Fruit fly (Drosophila melanogaster): ENCODE data around the gene PolG1.

PolG1 gene

DNA sequence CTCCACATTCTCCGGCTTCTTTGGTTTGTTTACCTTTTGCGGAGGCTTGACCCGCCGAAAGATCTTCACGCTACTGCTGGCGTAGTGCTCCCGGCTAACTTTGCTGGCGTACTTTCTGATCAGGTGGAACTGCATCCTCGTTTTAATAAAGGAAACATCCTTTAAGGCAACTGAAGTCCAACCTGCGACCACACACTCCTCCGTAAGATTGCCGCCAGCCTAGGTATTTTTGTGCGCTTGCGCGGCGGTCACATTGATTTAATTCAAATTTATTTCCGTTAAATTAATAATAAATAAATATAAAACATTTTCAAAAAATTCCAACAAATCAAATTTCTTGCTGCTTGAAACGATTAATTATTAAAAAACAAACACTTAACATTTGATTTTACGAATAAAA is at the start of gene PolG1:
Gene PolG1 (minus strand): TSS at position 216 of the 400 bp plus-strand sequence.
- TF ChIP-seq kay (GFP tag; ENCODE audit: borderline replicate concordance) (no peak), Mnt (GFP tag; optimal IDR thresholded peaks at IDR 0.05) (no peak), bab1 (GFP tag; optimal IDR thresholded peaks at IDR 0.05) (no peak), CG33017 (tag; optimal IDR thresholded peaks at IDR 0.05) (no peak), toe (GFP tag; optimal IDR thresholded peaks at IDR 0.05) (no peak), pad (GFP tag; optimal IDR thresholded peaks at IDR 0.05) (no peak)

DNA sequence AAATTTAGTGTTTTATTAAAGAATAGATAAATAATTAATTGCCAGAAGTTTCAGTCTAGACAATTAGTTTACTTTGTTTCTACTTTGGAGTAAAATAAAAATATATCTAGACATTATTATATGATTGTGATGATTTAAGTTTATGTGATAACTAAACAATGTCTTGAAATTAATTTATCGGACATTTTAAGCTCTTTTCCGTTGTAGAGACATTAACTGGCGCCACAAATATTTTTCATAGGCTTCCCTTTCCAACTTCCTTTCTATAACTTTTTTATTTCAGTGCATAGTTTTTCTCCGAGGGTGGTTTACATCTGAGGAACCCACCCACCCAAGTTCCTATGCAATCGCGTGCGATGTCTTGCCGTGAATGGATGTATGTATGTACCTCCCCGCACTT is 49.1 kb upstream of the PolG1 start:
- TF ChIP-seq ovo (GFP tag; optimal IDR thresholded peaks at IDR 0.05) (no peak), CG7101 (tag; optimal IDR thresholded peaks at IDR 0.05) (no peak), bab1 (GFP tag; optimal IDR thresholded peaks at IDR 0.05) (no peak), CG7045 (GFP tag; optimal IDR thresholded peaks at IDR 0.05) (no peak), toe (GFP tag; optimal IDR thresholded peaks at IDR 0.05) (no peak), CG1620 (GFP tag; optimal IDR thresholded peaks at IDR 0.05) (no peak), CG11617 (GFP tag; optimal IDR thresholded peaks at IDR 0.05) (no peak), Mnt (GFP tag; optimal IDR thresholded peaks at IDR 0.05) (no peak), cnc (optimal IDR thresholded peaks at IDR 0.05) (no peak), tj (GFP tag; optimal IDR thresholded peaks at IDR 0.05) (no peak), Hr96 (GFP tag; optimal IDR thresholded peaks at IDR 0.05) (no peak)

DNA sequence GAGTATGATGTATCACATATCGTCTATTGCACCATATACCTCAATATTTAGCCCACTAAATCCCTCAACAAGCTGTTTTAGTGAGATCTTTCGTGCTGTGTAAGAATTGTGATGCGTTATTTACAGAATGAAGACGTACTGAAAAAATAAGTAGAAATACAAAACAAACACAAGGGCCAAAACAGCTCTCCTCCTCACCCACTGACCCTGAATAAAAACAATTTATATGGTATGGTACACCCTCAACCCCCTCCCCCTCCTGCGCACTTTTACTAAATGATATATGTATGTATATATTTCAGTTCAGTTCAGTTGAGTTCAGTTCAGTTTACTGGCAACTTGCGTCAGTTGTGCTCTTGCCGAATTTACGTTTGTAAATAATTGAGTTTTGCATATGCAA is 45.6 kb upstream of the PolG1 start:
- TF ChIP-seq ovo (GFP tag; optimal IDR thresholded peaks at IDR 0.05), result no peak
- TF ChIP-seq CG1620 (GFP tag; optimal IDR thresholded peaks at IDR 0.05), result no peak
- TF ChIP-seq kay (GFP tag; ENCODE audit: borderline replicate concordance), result peak; percentile 62
- no peak for TF ChIP-seq CG7045 (GFP tag; optimal IDR thresholded peaks at IDR 0.05)
- no peak for TF ChIP-seq cic (GFP tag; optimal IDR thresholded peaks at IDR 0.05)
- TF ChIP-seq CG7101 (tag; optimal IDR thresholded peaks at IDR 0.05), result no peak
- TF ChIP-seq bab1 (GFP tag; optimal IDR thresholded peaks at IDR 0.05), result no peak

DNA sequence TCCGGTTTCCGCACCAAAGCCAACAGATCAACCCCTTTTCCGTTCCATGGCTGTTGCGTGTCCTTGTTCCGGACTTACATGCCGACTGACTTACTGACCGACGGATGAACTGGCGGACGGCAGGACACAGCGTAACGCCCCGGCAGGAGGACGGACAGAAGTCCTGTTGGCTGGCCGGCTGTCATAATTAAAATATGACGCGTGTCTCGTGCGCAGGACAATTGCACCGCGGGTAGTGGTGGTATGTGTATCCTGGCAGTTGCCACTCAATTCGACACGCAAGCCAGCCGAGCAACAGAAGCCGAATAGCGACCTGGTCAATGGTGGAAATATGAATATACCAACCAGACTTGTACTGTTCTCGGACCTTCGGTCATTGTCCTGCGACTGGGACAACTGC is 41.8 kb upstream of the PolG1 start:
- TF ChIP-seq CG7045 (GFP tag; optimal IDR thresholded peaks at IDR 0.05) (no peak), kay (GFP tag; ENCODE audit: borderline replicate concordance) (no peak), CG11617 (GFP tag; optimal IDR thresholded peaks at IDR 0.05) (no peak), pad (GFP tag; optimal IDR thresholded peaks at IDR 0.05) (no peak), cic (GFP tag; optimal IDR thresholded peaks at IDR 0.05) (no peak), tj (GFP tag; optimal IDR thresholded peaks at IDR 0.05) (no peak), CG1620 (GFP tag; optimal IDR thresholded peaks at IDR 0.05) (no peak)

DNA sequence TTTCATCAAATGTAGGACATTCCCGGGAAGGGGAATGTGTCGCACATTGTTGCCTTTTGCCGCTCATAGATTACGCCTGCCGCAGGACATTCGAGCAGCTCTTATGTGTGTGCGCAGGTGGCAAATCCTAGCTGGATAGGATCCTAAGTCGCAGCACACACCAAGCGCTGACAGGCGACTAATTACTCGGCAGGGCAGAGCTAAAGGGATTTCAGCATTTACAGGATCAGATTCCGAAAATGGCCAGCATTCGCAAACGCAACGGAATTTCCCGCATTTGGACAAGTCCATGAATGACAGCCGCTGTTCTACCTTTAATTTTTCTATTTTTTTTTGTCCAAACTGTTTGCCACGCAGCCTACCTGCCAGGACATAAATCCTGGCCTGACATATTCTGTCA is 40.1 kb upstream of the PolG1 start:
- TF ChIP-seq cnc (optimal IDR thresholded peaks at IDR 0.05) (no peak), kay (GFP tag; ENCODE audit: borderline replicate concordance) (no peak), Crg-1 (GFP tag; optimal IDR thresholded peaks at IDR 0.05) (no peak), Clk (GFP tag; optimal IDR thresholded peaks at IDR 0.05) (no peak), ovo (GFP tag; optimal IDR thresholded peaks at IDR 0.05) (no peak), tj (GFP tag; optimal IDR thresholded peaks at IDR 0.05) (no peak), cic (GFP tag; optimal IDR thresholded peaks at IDR 0.05) (no peak)

DNA sequence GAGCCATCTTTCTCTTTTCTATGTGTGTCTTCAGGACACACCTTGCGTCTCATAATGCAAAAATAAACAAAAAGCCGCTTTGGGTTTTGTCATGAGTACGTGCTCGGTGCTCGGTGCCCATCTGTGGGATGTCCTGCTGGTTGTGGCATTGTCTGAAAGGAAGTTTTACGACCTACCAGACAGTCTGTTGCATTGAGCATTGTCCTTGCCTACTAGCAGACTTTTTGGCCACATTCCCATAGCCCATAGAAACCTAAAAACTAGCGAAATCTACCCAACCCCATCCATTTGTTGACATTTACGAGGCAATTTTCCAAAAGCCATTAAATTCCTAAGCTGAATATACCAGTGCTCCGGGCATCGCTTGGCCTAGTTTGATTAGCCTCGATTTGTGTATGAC is 23.5 kb upstream of the PolG1 start:
- no peak for TF ChIP-seq CG7101 (tag; optimal IDR thresholded peaks at IDR 0.05)

DNA sequence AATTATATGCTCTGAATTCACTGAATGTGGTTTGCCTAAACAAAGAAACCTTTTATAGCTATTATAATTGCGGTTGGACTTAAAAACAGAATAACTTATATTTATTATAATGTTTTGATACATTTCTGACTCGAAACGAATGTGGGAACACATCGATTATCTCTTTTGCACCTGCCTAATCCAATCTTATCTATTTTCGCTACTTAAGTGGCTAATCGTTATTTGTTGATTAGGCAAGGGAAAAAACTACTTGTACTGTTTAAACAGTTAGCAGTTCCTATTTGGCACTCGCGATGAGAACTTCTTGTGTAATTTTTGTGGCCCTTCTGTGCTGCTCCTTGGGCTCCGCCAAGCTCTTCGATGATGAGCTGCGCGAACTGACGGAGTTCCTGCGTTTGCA is 21.6 kb upstream of the PolG1 start, which contains the start of gene CG7968:
Gene CG7968 (plus strand): TSS at position 276 of the 400 bp plus-strand sequence.
- no peak for TF ChIP-seq CG14711 (tag; optimal IDR thresholded peaks at IDR 0.05)
- TF ChIP-seq CG5204 (GFP tag; optimal IDR thresholded peaks at IDR 0.05), result no peak
- no peak for TF ChIP-seq cic (GFP tag; optimal IDR thresholded peaks at IDR 0.05)
- no peak for TF ChIP-seq CG7101 (tag; optimal IDR thresholded peaks at IDR 0.05)
- TF ChIP-seq pad (GFP tag; optimal IDR thresholded peaks at IDR 0.05), result no peak
- TF ChIP-seq toe (GFP tag; optimal IDR thresholded peaks at IDR 0.05), result no peak
- no peak for TF ChIP-seq CG1620 (GFP tag; optimal IDR thresholded peaks at IDR 0.05)
- no peak for TF ChIP-seq Hr96 (GFP tag; optimal IDR thresholded peaks at IDR 0.05)
- TF ChIP-seq Mnt (GFP tag; optimal IDR thresholded peaks at IDR 0.05), result no peak
- TF ChIP-seq CG7045 (GFP tag; optimal IDR thresholded peaks at IDR 0.05), result no peak
- no peak for TF ChIP-seq Clk (GFP tag; optimal IDR thresholded peaks at IDR 0.05)
- TF ChIP-seq ovo (GFP tag; optimal IDR thresholded peaks at IDR 0.05), result no peak
- no peak for TF ChIP-seq kay (GFP tag; ENCODE audit: borderline replicate concordance)
- no peak for TF ChIP-seq CG11617 (GFP tag; optimal IDR thresholded peaks at IDR 0.05)
- TF ChIP-seq bab1 (GFP tag; optimal IDR thresholded peaks at IDR 0.05), result no peak
- TF ChIP-seq Crg-1 (GFP tag; optimal IDR thresholded peaks at IDR 0.05), result no peak
- TF ChIP-seq CG12768 (GFP tag; optimal IDR thresholded peaks at IDR 0.05), result no peak
- TF ChIP-seq cnc (optimal IDR thresholded peaks at IDR 0.05), result no peak

DNA sequence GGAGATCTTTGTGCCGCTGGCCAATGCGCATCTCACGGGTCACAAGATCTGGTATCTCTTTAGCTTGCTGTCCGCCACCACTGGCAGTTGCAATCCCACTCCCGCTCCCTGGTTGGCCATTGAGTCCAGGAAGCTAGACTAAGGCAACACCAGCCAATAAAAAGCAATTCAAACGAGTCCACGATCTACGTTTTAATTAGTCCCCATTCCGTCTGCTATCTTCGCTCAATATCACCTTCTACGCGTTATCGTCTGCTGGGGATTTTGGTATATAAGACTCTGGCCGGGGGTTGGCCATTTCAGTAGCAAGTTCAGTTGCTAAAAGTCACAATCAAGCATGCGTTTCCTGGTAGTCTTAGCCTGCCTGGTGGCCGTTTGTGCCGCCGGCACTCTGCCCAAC is 20.1 kb upstream of the PolG1 start, which contains the start of gene CG7953:
Gene CG7953 (plus strand): TSS at position 301 of the 400 bp plus-strand sequence.
- no peak for TF ChIP-seq CG33017 (tag; optimal IDR thresholded peaks at IDR 0.05)
- TF ChIP-seq kay (GFP tag; ENCODE audit: borderline replicate concordance), result no peak
- no peak for TF ChIP-seq Hr96 (GFP tag; optimal IDR thresholded peaks at IDR 0.05)
- no peak for TF ChIP-seq bab1 (GFP tag; optimal IDR thresholded peaks at IDR 0.05)
- TF ChIP-seq CG5204 (GFP tag; optimal IDR thresholded peaks at IDR 0.05), result no peak
- no peak for TF ChIP-seq tj (GFP tag; optimal IDR thresholded peaks at IDR 0.05)
- TF ChIP-seq Crg-1 (GFP tag; optimal IDR thresholded peaks at IDR 0.05), result no peak
- TF ChIP-seq cic (GFP tag; optimal IDR thresholded peaks at IDR 0.05), result no peak
- TF ChIP-seq Clk (GFP tag; optimal IDR thresholded peaks at IDR 0.05), result no peak
- TF ChIP-seq toe (GFP tag; optimal IDR thresholded peaks at IDR 0.05), result no peak
